Worm (Caenorhabditis elegans) whole organism, mixed stage, embryonic: Measurements from ENCODE around the gene R10F2.6.

Experiments
- elt-3 ChIP-seq: fragments of 150-350 bp; optimal IDR thresholded peaks from 2 replicates; lab custom pipeline; 2014; ENCODE audit warnings: missing biosample characterization, missing genetic modification characterization
- ham-2 ChIP-seq: fragments of 200-800 bp; sonication (Bioruptor generic); optimal IDR thresholded peaks from 2 replicates; lab custom pipeline; 2018; ENCODE audit warnings: mild to moderate bottlenecking, missing genetic modification characterization, missing compliant biosample characterization
- lin-13 ChIP-seq: fragments of 150-350 bp; optimal IDR thresholded peaks from 2 replicates; lab custom pipeline; 2014; ENCODE audit warnings: missing biosample characterization, missing genetic modification characterization
- mep-1 ChIP-seq: fragments of 150-350 bp; optimal IDR thresholded peaks from 2 replicates; lab custom pipeline; 2017; ENCODE audit warnings: missing biosample characterization, missing genetic modification reagents, missing genetic modification characterization, inconsistent platforms
- sem-2 ChIP-seq: fragments of 200-800 bp; sonication (Bioruptor generic); optimal IDR thresholded peaks from 2 replicates; lab custom pipeline; 2018; ENCODE audit warnings: mild to moderate bottlenecking, missing genetic modification characterization, missing compliant biosample characterization
- sptf-1 ChIP-seq: sonication (generic microtip); optimal IDR thresholded peaks from 2 replicates; lab custom pipeline; 2017; ENCODE audit warnings: mild to moderate bottlenecking, missing genetic modification characterization, moderate library complexity, missing compliant biosample characterization
- unc-120 ChIP-seq: sonication (generic microtip); optimal IDR thresholded peaks from 2 replicates; lab custom pipeline; 2017; ENCODE audit warnings: missing genetic modification characterization, missing compliant biosample characterization; ENCODE audit not compliant: poor library complexity, severe bottlenecking
- unc-62 ChIP-seq: fragments of 150-350 bp; optimal IDR thresholded peaks from 2 replicates; lab custom pipeline; 2014; ENCODE audit warnings: missing biosample characterization, missing genetic modification reagents, missing genetic modification characterization
- ztf-11 ChIP-seq: fragments of 150-350 bp; optimal IDR thresholded peaks from 2 replicates; lab custom pipeline; 2014; ENCODE audit warnings: missing biosample characterization, missing genetic modification characterization

DNA sequence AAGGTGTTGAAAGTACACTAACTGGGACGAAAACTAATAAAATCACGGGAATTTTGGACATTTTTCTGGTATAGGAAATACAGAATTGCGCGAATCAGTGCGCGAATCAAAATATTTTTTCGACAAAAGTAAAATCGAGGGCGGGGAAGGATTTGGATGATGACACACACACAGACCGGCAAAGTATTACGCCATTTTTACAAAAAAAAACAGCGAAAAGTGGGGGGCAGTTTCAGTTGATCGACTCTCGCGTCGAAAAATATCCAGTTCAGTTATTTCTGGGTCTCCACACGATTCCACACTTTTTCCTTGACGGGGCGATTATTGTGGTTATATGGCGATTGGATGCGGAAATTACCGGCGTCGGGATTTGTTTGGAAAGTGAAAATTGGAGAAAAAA is 2.2 kb upstream of the R10F2.6 start, which contains the start of gene H05C05.4:
- no peak for TF ChIP-seq mep-1
- no peak for TF ChIP-seq unc-120 (tag; lab: Kevin White, UChicago)
- TF ChIP-seq unc-62 = no peak
- TF ChIP-seq elt-3 (tag; lab: Kevin White, UChicago) = no peak
- TF ChIP-seq lin-13 (tag; lab: Kevin White, UChicago) = no peak
- TF ChIP-seq ham-2 (GFP tag; lab: Kevin White, UChicago) = no peak
- no peak for TF ChIP-seq ztf-11
- no peak for TF ChIP-seq sem-2 (GFP tag; lab: Kevin White, UChicago)
- no peak for TF ChIP-seq sptf-1 (tag; lab: Kevin White, UChicago)
